Fruit fly (Drosophila melanogaster) whole organism, wandering third instar larva: ENCODE data around the gene D.

Source experiments
- Abd-B ChIP-seq: fragments of >200 bp; optimal IDR thresholded peaks from 2 replicates; lab custom pipeline; 2017; ENCODE audit warnings: missing biosample characterization, missing genetic modification characterization
- CG32264 ChIP-seq: fragments of 200-800 bp; sonication (Bioruptor generic); optimal IDR thresholded peaks from 2 replicates; lab custom pipeline; 2016; ENCODE audit warnings: missing biosample characterization, missing genetic modification characterization
- CG9705 ChIP-seq: fragments of 200-800 bp; sonication (Bioruptor generic); optimal IDR thresholded peaks from 2 replicates; lab custom pipeline; 2018; ENCODE audit warnings: missing biosample characterization, mild to moderate bottlenecking, missing genetic modification characterization
- CrebA ChIP-seq: fragments of 200-800 bp; sonication (Bioruptor generic); optimal IDR thresholded peaks from 2 replicates; lab custom pipeline; 2016; ENCODE audit warnings: missing biosample characterization, mild to moderate bottlenecking, missing genetic modification characterization, borderline replicate concordance
- Dfd ChIP-seq: fragments of >200 bp; optimal IDR thresholded peaks from 2 replicates; lab custom pipeline; 2017; ENCODE audit warnings: missing biosample characterization, missing genetic modification characterization
- Dif ChIP-seq: fragments of 200-275, 200-300 bp; sonication (Bioruptor generic); optimal IDR thresholded peaks from 2 replicates; lab custom pipeline; 2018; ENCODE audit warnings: missing biosample characterization, missing genetic modification characterization; ENCODE audit not compliant: partially characterized antibody
- GATAd ChIP-seq: sonication (Bioruptor generic); optimal IDR thresholded peaks from 2 replicates; lab custom pipeline; 2016; ENCODE audit warnings: missing biosample characterization, missing genetic modification characterization
- HLH106 ChIP-seq: fragments of 200-800 bp; optimal IDR thresholded peaks from 3 replicates; lab custom pipeline; 2019; ENCODE audit warnings: missing biosample characterization, mild to moderate bottlenecking, missing genetic modification characterization, moderate library complexity
- Hnf4 ChIP-seq: fragments of 200-800 bp; sonication (Bioruptor generic); optimal IDR thresholded peaks from 2 replicates; lab custom pipeline; 2016; ENCODE audit warnings: missing biosample characterization, mild to moderate bottlenecking, missing genetic modification characterization
- Hr78 ChIP-seq: fragments of >200 bp; optimal IDR thresholded peaks from 2 replicates; lab custom pipeline; 2017; ENCODE audit warnings: missing biosample characterization, missing genetic modification characterization
- Hr83 ChIP-seq: fragments of 200-300 bp; sonication (Bioruptor generic); optimal IDR thresholded peaks from 2 replicates; lab custom pipeline; 2016; ENCODE audit warnings: missing biosample characterization, mild to moderate bottlenecking, missing genetic modification characterization, moderate library complexity; ENCODE audit not compliant: poor library complexity, severe bottlenecking
- Jra ChIP-seq: sonication (Bioruptor generic); optimal IDR thresholded peaks from 2 replicates; lab custom pipeline; 2016; ENCODE audit warnings: missing biosample characterization, missing genetic modification characterization
- Mio ChIP-seq: sonication (Bioruptor generic); optimal IDR thresholded peaks from 2 replicates; lab custom pipeline; 2016; ENCODE audit warnings: missing biosample characterization, missing genetic modification characterization
- Myc ChIP-seq: fragments of >200 bp; optimal IDR thresholded peaks from 2 replicates; lab custom pipeline; 2017
- N ChIP-seq: fragments of >200 bp; optimal IDR thresholded peaks from 2 replicates; lab custom pipeline; 2018; ENCODE audit warnings: missing biosample characterization, missing external identifiers, missing genetic modification characterization
- OdsH ChIP-seq: fragments of 200-800 bp; sonication (Bioruptor generic); optimal IDR thresholded peaks from 2 replicates; lab custom pipeline; 2016; ENCODE audit warnings: missing biosample characterization, mild to moderate bottlenecking, missing genetic modification characterization
- Rel ChIP-seq, 2 experiments: fragments of 200-800 bp; sonication (Bioruptor generic) in 1 of 2; optimal IDR thresholded peaks; 2 replicates in 1 of 2; 3 replicates in 1 of 2; lab custom pipeline; 2016 to 2019; ENCODE audit warnings: mild to moderate bottlenecking in 2 of 2, missing biosample characterization in 2 of 2, missing genetic modification characterization in 2 of 2, moderate library complexity in 1 of 2
- Sp1 ChIP-seq: fragments of 200-800 bp; sonication (Bioruptor generic); optimal IDR thresholded peaks from 3 replicates; lab custom pipeline; 2019; ENCODE audit warnings: missing biosample characterization, mild to moderate bottlenecking, missing genetic modification characterization, moderate library complexity
- Vsx2 ChIP-seq: fragments of 200-300, 225-300 bp; sonication (Bioruptor generic); optimal IDR thresholded peaks from 2 replicates; lab custom pipeline; 2018; ENCODE audit warnings: missing biosample characterization, missing genetic modification characterization; ENCODE audit not compliant: partially characterized antibody
- br ChIP-seq: fragments of 200-800 bp; sonication (Bioruptor generic); optimal IDR thresholded peaks from 2 replicates; lab custom pipeline; 2016; ENCODE audit warnings: missing biosample characterization, missing genetic modification characterization
- brk ChIP-seq: fragments of 200-800 bp; sonication (Bioruptor generic); optimal IDR thresholded peaks from 2 replicates; lab custom pipeline; 2016; ENCODE audit warnings: missing biosample characterization, mild to moderate bottlenecking, missing genetic modification characterization
- dl ChIP-seq, 2 experiments: fragments of 175-275, 200-275 bp in 1 of 2; fragments of 200-275 bp in 1 of 2; sonication (Bioruptor generic); optimal IDR thresholded peaks; lab custom pipeline; 2018; ENCODE audit warnings: mild to moderate bottlenecking in 2 of 2, missing biosample characterization in 2 of 2, missing genetic modification characterization in 2 of 2, moderate library complexity in 2 of 2; ENCODE audit not compliant: partially characterized antibody in 2 of 2, insufficient read depth in 1 of 2
- dmrt93B ChIP-seq: fragments of 200-800 bp; sonication (Bioruptor generic); optimal IDR thresholded peaks from 2 replicates; lab custom pipeline; 2018; ENCODE audit warnings: missing biosample characterization, mild to moderate bottlenecking, missing genetic modification characterization
- dsf ChIP-seq: sonication (Bioruptor generic); optimal IDR thresholded peaks from 2 replicates; lab custom pipeline; 2016; ENCODE audit warnings: missing biosample characterization, missing genetic modification characterization, borderline replicate concordance
- ey ChIP-seq: fragments of 200-800 bp; sonication (Bioruptor generic); optimal IDR thresholded peaks from 2 replicates; lab custom pipeline; 2016; ENCODE audit warnings: missing biosample characterization, missing genetic modification characterization
- foxo ChIP-seq, 2 experiments: fragments of 200-800 bp; sonication (Bioruptor generic); optimal IDR thresholded peaks; 2 replicates in 1 of 2; 3 replicates in 1 of 2; lab custom pipeline; 2016 to 2017; ENCODE audit warnings: missing biosample characterization in 2 of 2, missing genetic modification characterization in 2 of 2
- fru ChIP-seq: fragments of 200-800 bp; sonication (Bioruptor generic); optimal IDR thresholded peaks from 3 replicates; lab custom pipeline; 2016; ENCODE audit warnings: missing biosample characterization, mild to moderate bottlenecking, missing genetic modification characterization
- h ChIP-seq: fragments of 200-800 bp; sonication (Bioruptor generic); optimal IDR thresholded peaks from 3 replicates; lab custom pipeline; 2016; ENCODE audit warnings: missing biosample characterization, mild to moderate bottlenecking, missing genetic modification characterization
- jim ChIP-seq: fragments of 175-275, 200-325 bp; sonication (Bioruptor generic); optimal IDR thresholded peaks from 2 replicates; lab custom pipeline; 2016; ENCODE audit warnings: missing biosample characterization, mild to moderate bottlenecking, missing genetic modification characterization
- lola ChIP-seq: fragments of >200 bp; optimal IDR thresholded peaks from 2 replicates; lab custom pipeline; 2017; ENCODE audit warnings: missing biosample characterization, missing genetic modification characterization
- pan ChIP-seq: fragments of >200 bp; optimal IDR thresholded peaks from 2 replicates; lab custom pipeline; 2017
- psq ChIP-seq: fragments of 200-800 bp; sonication (Bioruptor generic); optimal IDR thresholded peaks from 3 replicates; lab custom pipeline; 2017; ENCODE audit warnings: missing biosample characterization, mild to moderate bottlenecking, missing genetic modification characterization, moderate library complexity
- rgr ChIP-seq: fragments of 200-800 bp; sonication (Bioruptor generic); optimal IDR thresholded peaks from 3 replicates; lab custom pipeline; 2016; ENCODE audit warnings: missing biosample characterization, mild to moderate bottlenecking, missing genetic modification characterization
- sage ChIP-seq: fragments of 200-800 bp; sonication (Bioruptor generic); optimal IDR thresholded peaks from 2 replicates; lab custom pipeline; 2016; ENCODE audit warnings: missing biosample characterization, mild to moderate bottlenecking, missing genetic modification characterization
- sv ChIP-seq: fragments of 200-800 bp; sonication (Bioruptor generic); optimal IDR thresholded peaks from 3 replicates; lab custom pipeline; 2016; ENCODE audit warnings: missing biosample characterization, missing genetic modification characterization
- tai ChIP-seq: sonication (Bioruptor generic); optimal IDR thresholded peaks from 2 replicates; lab custom pipeline; 2016; ENCODE audit warnings: missing biosample characterization, missing genetic modification characterization
- usp ChIP-seq: fragments of >200 bp; optimal IDR thresholded peaks from 2 replicates; lab custom pipeline; 2017; ENCODE audit warnings: missing biosample characterization, missing genetic modification characterization
- woc ChIP-seq: sonication (Bioruptor generic); optimal IDR thresholded peaks from 2 replicates; lab custom pipeline; 2016; ENCODE audit warnings: missing biosample characterization, mild to moderate bottlenecking, missing genetic modification characterization

Gene D

dm6 chr3L:14202318-14202717 lies 23.9 kb upstream of the D start:
- TF ChIP-seq N (GFP tag; lab: Kevin White, UChicago) (no peak), Vsx2 (GFP tag; lab: Kevin White, UChicago) (peak; percentile 32), sage (GFP tag; lab: Kevin White, UChicago) (no peak), Rel (GFP tag; optimal IDR thresholded peaks at IDR 0.05; lab: Kevin White, UChicago) (no peak), Rel (tag; optimal IDR thresholded peaks at IDR 0.05; lab: Kevin White, UChicago) (no peak), jim (no peak), dsf (GFP tag; lab: Kevin White, UChicago) (no peak), Dif (no peak), OdsH (GFP tag; lab: Kevin White, UChicago) (no peak), fru (GFP tag; lab: Kevin White, UChicago) (peak; percentile 11), CG9705 (GFP tag; lab: Kevin White, UChicago) (no peak), psq (GFP tag; lab: Kevin White, UChicago) (peak; percentile 9), CG32264 (GFP tag; lab: Kevin White, UChicago) (no peak), usp (no peak), brk (no peak), dmrt93B (GFP tag; lab: Kevin White, UChicago) (no peak), Hr83 (GFP tag; lab: Kevin White, UChicago) (no peak), GATAd (GFP tag; lab: Kevin White, UChicago) (no peak), rgr (GFP tag; lab: Kevin White, UChicago) (no peak), br (GFP tag; lab: Kevin White, UChicago) (peak; percentile 2), tai (no peak), Myc (no peak), Hr78 (GFP tag; lab: Kevin White, UChicago) (no peak), dl (GFP tag; optimal IDR thresholded peaks at IDR 0.05; lab: Kevin White, UChicago; ENCODE audit: insufficient read depth in 1 of 2, partially characterized antibody in 2 of 2) (no peak), ey (GFP tag; lab: Kevin White, UChicago) (no peak), CrebA (GFP tag; lab: Kevin White, UChicago) (peak; percentile 11), Jra (GFP tag; lab: Kevin White, UChicago) (no peak), HLH106 (no peak), sv (no peak), Sp1 (GFP tag; lab: Kevin White, UChicago) (no peak)

- TF ChIP-seq Vsx2 (GFP tag; lab: Kevin White, UChicago), result peak; percentile 65
- TF ChIP-seq Sp1 (GFP tag; lab: Kevin White, UChicago), result no peak
- no peak for TF ChIP-seq Hr83 (GFP tag; lab: Kevin White, UChicago)
- no peak for TF ChIP-seq woc (GFP tag; lab: Kevin White, UChicago)
- no peak for TF ChIP-seq CG32264 (GFP tag; lab: Kevin White, UChicago)
- no peak for TF ChIP-seq Hnf4
- TF ChIP-seq h (GFP tag; lab: Kevin White, UChicago), result no peak
- TF ChIP-seq OdsH (GFP tag; lab: Kevin White, UChicago), result no peak
- TF ChIP-seq pan (lab: Kevin White, UChicago), result no peak
- no peak for TF ChIP-seq Rel (GFP tag; optimal IDR thresholded peaks at IDR 0.05; lab: Kevin White, UChicago)
- no peak for TF ChIP-seq Rel (tag; optimal IDR thresholded peaks at IDR 0.05; lab: Kevin White, UChicago)
- no peak for TF ChIP-seq fru (GFP tag; lab: Kevin White, UChicago)
- TF ChIP-seq Hr78 (GFP tag; lab: Kevin White, UChicago), result no peak
- TF ChIP-seq dmrt93B (GFP tag; lab: Kevin White, UChicago), result no peak
- peak; percentile 25 for TF ChIP-seq brk
- peak; percentile 41 for TF ChIP-seq Jra (GFP tag; lab: Kevin White, UChicago)
- TF ChIP-seq dsf (GFP tag; lab: Kevin White, UChicago), result no peak
- TF ChIP-seq Dif, result peak; percentile 32
- TF ChIP-seq usp, result no peak
- no peak for TF ChIP-seq HLH106
- TF ChIP-seq sv, result no peak
- TF ChIP-seq tai, result no peak
- TF ChIP-seq ey (GFP tag; lab: Kevin White, UChicago), result no peak
- no peak for TF ChIP-seq GATAd (GFP tag; lab: Kevin White, UChicago)
- TF ChIP-seq dl (GFP tag; optimal IDR thresholded peaks at IDR 0.05; lab: Kevin White, UChicago; ENCODE audit: insufficient read depth in 1 of 2, partially characterized antibody in 2 of 2), result peak in 1 of 2 experiments; percentile 19
- no peak for TF ChIP-seq jim
- TF ChIP-seq Mio, result no peak
- TF ChIP-seq psq (GFP tag; lab: Kevin White, UChicago), result no peak
- no peak for TF ChIP-seq Abd-B (GFP tag; lab: Kevin White, UChicago)
- no peak for TF ChIP-seq lola (GFP tag; lab: Kevin White, UChicago)
- no peak for TF ChIP-seq N (GFP tag; lab: Kevin White, UChicago)
- no peak for TF ChIP-seq sage (GFP tag; lab: Kevin White, UChicago)
- no peak for TF ChIP-seq Dfd (GFP tag; lab: Kevin White, UChicago)
- no peak for TF ChIP-seq CG9705 (GFP tag; lab: Kevin White, UChicago)
- no peak for TF ChIP-seq br (GFP tag; lab: Kevin White, UChicago)
- TF ChIP-seq Myc, result no peak
- no peak for TF ChIP-seq CrebA (GFP tag; lab: Kevin White, UChicago)
- no peak for TF ChIP-seq foxo (GFP tag; optimal IDR thresholded peaks at IDR 0.05; lab: Kevin White, UChicago)
- TF ChIP-seq rgr (GFP tag; lab: Kevin White, UChicago), result no peak
Observed at dm6 chr3L:14200966-14201365, 22.5 kb upstream of the D start.
